Fruit fly (Drosophila melanogaster) whole organism: ENCODE measurements around the gene Pdcd4.

Source experiments
- CG8478 ChIP-seq: fragments of >200 bp; optimal IDR thresholded peaks from 2 replicates; lab custom pipeline; 2018; ENCODE audit warnings: inconsistent platforms
- Dll ChIP-seq: fragments of >200 bp; optimal IDR thresholded peaks from 2 replicates; lab custom pipeline; 2017
- EcR ChIP-seq, 2 experiments: fragments of >200 bp; optimal IDR thresholded peaks; 2 replicates each; lab custom pipeline; 2017; ENCODE audit warnings: missing biosample characterization in 2 of 2, missing genetic modification characterization in 2 of 2, missing genetic modification reagents in 2 of 2
- pan ChIP-seq: fragments of >200 bp; optimal IDR thresholded peaks from 2 replicates; lab custom pipeline; 2017
- psq ChIP-seq: fragments of >200 bp; optimal IDR thresholded peaks from 2 replicates; lab custom pipeline; 2017
- usp ChIP-seq: fragments of >200 bp; optimal IDR thresholded peaks from 2 replicates; lab custom pipeline; 2017; ENCODE audit warnings: missing biosample characterization, missing genetic modification characterization, mixed read lengths

dm6 chrX:13755152-13755557 is at the start of gene Pdcd4:
- no peak for TF ChIP-seq pan (lab: Kevin White, UChicago)
- TF ChIP-seq Dll (lab: Kevin White, UChicago), result no peak
- no peak for TF ChIP-seq usp (GFP tag; lab: Kevin White, UChicago)
- no peak for TF ChIP-seq CG8478
- no peak for TF ChIP-seq psq
- TF ChIP-seq EcR (GFP tag; optimal IDR thresholded peaks at IDR 0.05; lab: Kevin White, UChicago), result peak in 1 of 2 experiments; percentile 51
